Fruit fly (Drosophila melanogaster): ENCODE measurements around the gene spen.
A peak's percentile ranks its signal among the peaks of the same experiment; 100 is the strongest.

spen gene

dm6 chr2L:160581-161452 is 2.0 kb downstream of the spen start (continued):
- TF ChIP-seq CG10565 (GFP tag; optimal IDR thresholded peaks at IDR 0.05) (no peak), MBD-R2 (GFP tag; IDR thresholded peaks at IDR 0.05) (no peak), gsb-n (tag; optimal IDR thresholded peaks at IDR 0.05) (peak; percentile 5), CG17385 (GFP tag; optimal IDR thresholded peaks at IDR 0.05) (peak; percentile 37), CG2678 (tag; optimal IDR thresholded peaks at IDR 0.05) (peak; percentile 38), gem (tag; optimal IDR thresholded peaks at IDR 0.05) (peak; percentile 6), chinmo (GFP tag; IDR thresholded peaks at IDR 0.05; ENCODE audit: partially characterized antibody) (no peak), Stat92E (GFP tag; optimal IDR thresholded peaks at IDR 0.05) (peak in 1 of 3 experiments; percentile 65), CG10431 (GFP tag; optimal IDR thresholded peaks at IDR 0.05) (peak; percentile 50), CG4360 (GFP tag; IDR thresholded peaks at IDR 0.05) (no peak), sqz (GFP tag; optimal IDR thresholded peaks at IDR 0.05) (peak; percentile 100), cas (GFP tag; IDR thresholded peaks at IDR 0.05) (no peak), eve (GFP tag; optimal IDR thresholded peaks at IDR 0.05) (peak in 1 of 2 experiments; percentile 86), lola (GFP tag; optimal IDR thresholded peaks at IDR 0.05) (peak in 1 of 3 experiments; percentile 18), CG1832 (GFP tag; optimal IDR thresholded peaks at IDR 0.05) (peak; percentile 92), crp (GFP tag; optimal IDR thresholded peaks at IDR 0.05) (peak in 1 of 2 experiments; percentile 3), Mad (GFP tag; optimal IDR thresholded peaks at IDR 0.05) (peak; percentile 5), Fer1 (GFP tag; optimal IDR thresholded peaks at IDR 0.05) (peak; percentile 49), CG12659 (GFP tag; optimal IDR thresholded peaks at IDR 0.05) (peak; percentile 13), pho (GFP tag; optimal IDR thresholded peaks at IDR 0.05) (peak; percentile 40), her (GFP tag; optimal IDR thresholded peaks at IDR 0.05) (no peak), CG11504 (tag; optimal IDR thresholded peaks at IDR 0.05) (peak; percentile 10), Bdp1 (GFP tag; optimal IDR thresholded peaks at IDR 0.05) (peak; percentile 8), insv (GFP tag; optimal IDR thresholded peaks at IDR 0.05) (peak in 1 of 2 experiments; percentile 27), CG4730 (GFP tag; IDR thresholded peaks at IDR 0.05) (no peak), Abd-B (GFP tag; optimal IDR thresholded peaks at IDR 0.05) (peak; percentile 25), pfk (GFP tag; optimal IDR thresholded peaks at IDR 0.05) (peak; percentile 51), CG3407 (GFP tag; optimal IDR thresholded peaks at IDR 0.05) (peak; percentile 99), NfI (GFP tag; optimal IDR thresholded peaks at IDR 0.05) (peak; percentile 18), scrt (GFP tag; optimal IDR thresholded peaks at IDR 0.05) (peak; percentile 62), HLHmδ (GFP tag; optimal IDR thresholded peaks at IDR 0.05) (peak; percentile 27), esg (GFP tag; conservative IDR thresholded peaks at IDR 0.05) (no peak), CG12071 (GFP tag; optimal IDR thresholded peaks at IDR 0.05) (peak; percentile 3), Eip74EF (GFP tag; optimal IDR thresholded peaks at IDR 0.05) (peak in 1 of 2 experiments; percentile 36), ERR (GFP tag; optimal IDR thresholded peaks at IDR 0.05) (peak; percentile 22), E2f1 (GFP tag; IDR thresholded peaks at IDR 0.05) (no peak), CG8388 (GFP tag; optimal IDR thresholded peaks at IDR 0.05) (no peak), psq (GFP tag; optimal IDR thresholded peaks at IDR 0.05) (peak; percentile 55), sug (tag; optimal IDR thresholded peaks at IDR 0.05) (peak; percentile 90), Dad (GFP tag; optimal IDR thresholded peaks at IDR 0.05) (peak; percentile 12), Lpt (GFP tag; optimal IDR thresholded peaks at IDR 0.05) (peak; percentile 34), CG6854 (GFP tag; optimal IDR thresholded peaks at IDR 0.05) (peak; percentile 13), CG2202 (tag; optimal IDR thresholded peaks at IDR 0.05) (no peak), bsh (GFP tag; optimal IDR thresholded peaks at IDR 0.05) (peak in 1 of 2 experiments; percentile 89), cwo (GFP tag; optimal IDR thresholded peaks at IDR 0.05) (peak; percentile 52), gcm (GFP tag; optimal IDR thresholded peaks at IDR 0.05) (peak; percentile 63)
